Fruit fly (Drosophila melanogaster) whole organism, embryonic: ENCODE results near the gene CG44005.
A peak's percentile ranks its signal among the peaks of the same experiment; 100 is the strongest.

Experiments
- Atf6 ChIP-seq: fragments of 200-800 bp; sonication (Bioruptor generic); IDR thresholded peaks from 2 replicates; pipeline ENCODE4 v1.3.6; 2022; ENCODE audit warnings: missing biosample characterization, missing genetic modification characterization
- CG11085 ChIP-seq: fragments of 200-800 bp; sonication (Bioruptor generic); IDR thresholded peaks from 2 replicates; pipeline ENCODE4 v1.3.6; 2022; ENCODE audit warnings: missing biosample characterization, missing genetic modification characterization
- CG11723 ChIP-seq: fragments of 200-800 bp; sonication (Bioruptor generic); optimal IDR thresholded peaks from 2 replicates; lab custom pipeline; 2017; ENCODE audit warnings: missing biosample characterization, mild to moderate bottlenecking, missing genetic modification characterization
- CG12299 ChIP-seq: fragments of 200-800 bp; sonication (Bioruptor generic); optimal IDR thresholded peaks from 2 replicates; lab custom pipeline; 2018; ENCODE audit warnings: missing biosample characterization, mild to moderate bottlenecking, missing genetic modification characterization
- CG17186 ChIP-seq: fragments of 200-800 bp; sonication (Bioruptor generic); optimal IDR thresholded peaks from 3 replicates; lab custom pipeline; 2017; ENCODE audit warnings: missing biosample characterization, missing genetic modification reagents, missing genetic modification characterization
- CG17802 ChIP-seq: fragments of 200-800 bp; sonication (Bioruptor generic); optimal IDR thresholded peaks from 2 replicates; lab custom pipeline; 2018; ENCODE audit warnings: missing biosample characterization, mild to moderate bottlenecking, missing genetic modification characterization, moderate library complexity
- CG2116 ChIP-seq: fragments of 200-800 bp; sonication (Bioruptor generic); optimal IDR thresholded peaks from 3 replicates; lab custom pipeline; 2018; ENCODE audit warnings: missing biosample characterization, mild to moderate bottlenecking, missing genetic modification characterization
- CG2678 ChIP-seq: fragments of 200-800 bp; sonication (Bioruptor generic); optimal IDR thresholded peaks from 3 replicates; lab custom pipeline; 2019; ENCODE audit warnings: missing biosample characterization, mild to moderate bottlenecking, missing genetic modification characterization, moderate library complexity
- CG30020 ChIP-seq: fragments of 200-800 bp; optimal IDR thresholded peaks from 2 replicates; lab custom pipeline; 2019; ENCODE audit warnings: missing biosample characterization, mild to moderate bottlenecking, missing genetic modification characterization, moderate library complexity
- CG3065 ChIP-seq: fragments of 200-800 bp; sonication (Bioruptor generic); optimal IDR thresholded peaks from 2 replicates; lab custom pipeline; 2016; ENCODE audit warnings: missing biosample characterization, missing genetic modification characterization
- CG31441 ChIP-seq: fragments of 200-800 bp; sonication (Bioruptor generic); IDR thresholded peaks from 2 replicates; pipeline ENCODE4 v1.3.6; 2022; ENCODE audit warnings: missing biosample characterization, missing genetic modification characterization
- CG3163 ChIP-seq: fragments of 200-800 bp; sonication (Bioruptor generic); optimal IDR thresholded peaks from 3 replicates; lab custom pipeline; 2016; ENCODE audit warnings: missing biosample characterization, missing genetic modification characterization
- CG3281 ChIP-seq: fragments of 200-800 bp; sonication (Bioruptor generic); optimal IDR thresholded peaks from 3 replicates; lab custom pipeline; 2017; ENCODE audit warnings: missing biosample characterization, mild to moderate bottlenecking, missing genetic modification characterization
- CG33557 ChIP-seq: fragments of 200-800 bp; sonication (Bioruptor generic); optimal IDR thresholded peaks from 2 replicates; lab custom pipeline; 2019; ENCODE audit warnings: missing biosample characterization, mild to moderate bottlenecking, missing genetic modification characterization, moderate library complexity
- CG4424 ChIP-seq: fragments of 200-800 bp; sonication (Bioruptor generic); optimal IDR thresholded peaks from 3 replicates; lab custom pipeline; 2016; ENCODE audit warnings: missing biosample characterization, missing genetic modification characterization
- CG4707 ChIP-seq: fragments of 200-800 bp; sonication (Bioruptor generic); optimal IDR thresholded peaks from 2 replicates; lab custom pipeline; 2018; ENCODE audit warnings: missing biosample characterization, mild to moderate bottlenecking, missing genetic modification characterization, moderate library complexity
- CG7963 ChIP-seq: fragments of 200-800 bp; sonication (Bioruptor generic); IDR thresholded peaks from 3 replicates; pipeline ENCODE4 v1.3.6; 2022; ENCODE audit warnings: missing biosample characterization, missing genetic modification characterization; ENCODE audit not compliant: partially characterized antibody
- CG8478 ChIP-seq: fragments of >200 bp; optimal IDR thresholded peaks from 2 replicates; lab custom pipeline; 2018
- CG8924 ChIP-seq: fragments of 200-800 bp; optimal IDR thresholded peaks from 3 replicates; lab custom pipeline; 2019; ENCODE audit warnings: missing biosample characterization, mild to moderate bottlenecking, missing genetic modification characterization, moderate library complexity
- CG9215 ChIP-seq: fragments of 200-800 bp; sonication (Bioruptor generic); IDR thresholded peaks from 2 replicates; pipeline ENCODE4 v1.3.6; 2022; ENCODE audit warnings: missing biosample characterization, missing genetic modification characterization
- Dll ChIP-seq: fragments of 200-800 bp; sonication (Bioruptor generic); IDR thresholded peaks from 4 replicates; pipeline ENCODE4 v1.3.6; 2022; ENCODE audit warnings: missing biosample characterization, missing genetic modification characterization; ENCODE audit not compliant: partially characterized antibody
- Dref ChIP-seq: fragments of 200-800 bp; sonication (Bioruptor generic); IDR thresholded peaks from 2 replicates; pipeline ENCODE4 v1.3.6; 2022; ENCODE audit warnings: missing biosample characterization, missing genetic modification characterization
- Eip74EF ChIP-seq, 2 experiments: fragments of 200-800 bp in 1 of 2; fragments of >200 bp in 1 of 2; sonication (Bioruptor generic) in 1 of 2; optimal IDR thresholded peaks; 2 replicates each; lab custom pipeline; 2017 to 2019; ENCODE audit warnings: missing biosample characterization in 2 of 2, missing genetic modification characterization in 2 of 2, mild to moderate bottlenecking in 1 of 2, moderate library complexity in 1 of 2
- HmgD ChIP-seq: fragments of 200-800 bp; sonication (Bioruptor generic); optimal IDR thresholded peaks from 3 replicates; lab custom pipeline; 2016; ENCODE audit warnings: missing biosample characterization, missing genetic modification characterization
- Lim3 ChIP-seq: fragments of 200-800 bp; sonication (Bioruptor generic); IDR thresholded peaks from 2 replicates; pipeline ENCODE4 v1.3.6; 2022; ENCODE audit warnings: missing biosample characterization, missing genetic modification characterization
- Max ChIP-seq: fragments of 200-800 bp; sonication (Bioruptor generic); optimal IDR thresholded peaks from 2 replicates; lab custom pipeline; 2016; ENCODE audit warnings: missing biosample characterization, mild to moderate bottlenecking, missing genetic modification characterization
- Nf-YA ChIP-seq: fragments of 200-800 bp; sonication (Bioruptor generic); IDR thresholded peaks from 2 replicates; pipeline ENCODE4 v1.3.6; 2022; ENCODE audit warnings: missing biosample characterization, missing genetic modification characterization
- Nf-YC ChIP-seq: fragments of 200-800 bp; optimal IDR thresholded peaks from 3 replicates; lab custom pipeline; 2019; ENCODE audit warnings: missing biosample characterization, mild to moderate bottlenecking, missing genetic modification characterization, moderate library complexity
- Oaz ChIP-seq: fragments of 200-800 bp; sonication (Bioruptor generic); IDR thresholded peaks from 2 replicates; pipeline ENCODE4 v1.3.6; 2022; ENCODE audit warnings: missing biosample characterization, missing genetic modification characterization
- Oli ChIP-seq: fragments of 200-800 bp; sonication (Bioruptor generic); optimal IDR thresholded peaks from 2 replicates; lab custom pipeline; 2018; ENCODE audit warnings: missing biosample characterization, mild to moderate bottlenecking, missing genetic modification characterization, moderate library complexity
- Opbp ChIP-seq: fragments of 200-800 bp; sonication (Bioruptor generic); IDR thresholded peaks from 3 replicates; pipeline ENCODE4 v1.3.6; 2022; ENCODE audit warnings: missing biosample characterization, missing genetic modification characterization; ENCODE audit not compliant: partially characterized antibody
- Usf ChIP-seq: fragments of 200-800 bp; sonication (Bioruptor generic); optimal IDR thresholded peaks from 2 replicates; lab custom pipeline; 2017; ENCODE audit warnings: missing genotype, missing biosample characterization, missing genetic modification characterization
- abd-A ChIP-seq: fragments of 200-800 bp; sonication (Bioruptor generic); optimal IDR thresholded peaks from 3 replicates; lab custom pipeline; 2019; ENCODE audit warnings: missing biosample characterization, mild to moderate bottlenecking, missing genetic modification characterization, moderate library complexity
- ase ChIP-seq: fragments of 200-800 bp; sonication (Bioruptor generic); IDR thresholded peaks from 3 replicates; pipeline ENCODE4 v1.3.6; 2022; ENCODE audit warnings: missing biosample characterization, missing genetic modification characterization
- cg ChIP-seq: fragments of 200-800 bp; sonication (Bioruptor generic); optimal IDR thresholded peaks from 3 replicates; lab custom pipeline; 2019; ENCODE audit warnings: missing biosample characterization, mild to moderate bottlenecking, missing genetic modification characterization, moderate library complexity
- dimm ChIP-seq: fragments of 200-800 bp; sonication (Bioruptor generic); IDR thresholded peaks from 2 replicates; pipeline ENCODE4 v1.3.6; 2022; ENCODE audit warnings: missing biosample characterization, missing genetic modification characterization
- dmrt11E ChIP-seq: fragments of 200-800 bp; sonication (Bioruptor generic); optimal IDR thresholded peaks from 3 replicates; lab custom pipeline; 2018; ENCODE audit warnings: missing biosample characterization, mild to moderate bottlenecking, missing genetic modification characterization, moderate library complexity
- fd96Cb ChIP-seq: fragments of 200-800 bp; sonication (Bioruptor generic); optimal IDR thresholded peaks from 2 replicates; lab custom pipeline; 2018; ENCODE audit warnings: missing biosample characterization, mild to moderate bottlenecking, missing genetic modification characterization, moderate library complexity
- fru ChIP-seq: fragments of >200 bp; optimal IDR thresholded peaks from 2 replicates; lab custom pipeline; 2017
- hth ChIP-seq: fragments of >200 bp; optimal IDR thresholded peaks from 2 replicates; lab custom pipeline; 2017; ENCODE audit warnings: inconsistent platforms
- insv ChIP-seq, 2 experiments: fragments of 200-800 bp; sonication (Bioruptor generic); optimal IDR thresholded peaks; 3 replicates each; lab custom pipeline; 2016 to 2018; ENCODE audit warnings: missing biosample characterization in 2 of 2, missing genetic modification characterization in 2 of 2
- lola ChIP-seq, 3 experiments: fragments of >200 bp in 2 of 3; fragments of 200-800 bp in 1 of 3; sonication (Bioruptor generic) in 1 of 3; optimal IDR thresholded peaks; 2 replicates each; lab custom pipeline; 2017 to 2019; ENCODE audit warnings: missing biosample characterization in 3 of 3, missing genetic modification characterization in 3 of 3, mild to moderate bottlenecking in 1 of 3, moderate library complexity in 1 of 3
- nom ChIP-seq: fragments of 200-800 bp; sonication (Bioruptor generic); optimal IDR thresholded peaks from 2 replicates; lab custom pipeline; 2017; ENCODE audit warnings: missing biosample characterization, missing genetic modification characterization, mild to moderate bottlenecking, moderate library complexity, missing genetic modification reagents
- otp ChIP-seq: fragments of 200-800 bp; sonication (Bioruptor generic); IDR thresholded peaks from 3 replicates; pipeline ENCODE4, ENCODE4 v1.3.6; 2022; ENCODE audit warnings: missing biosample characterization, missing genetic modification characterization
- pum ChIP-seq: fragments of 200-800 bp; sonication (Bioruptor generic); optimal IDR thresholded peaks from 2 replicates; lab custom pipeline; 2016; ENCODE audit warnings: missing biosample characterization, missing genetic modification characterization
- ranshi ChIP-seq: fragments of 200-800 bp; sonication (Bioruptor generic); IDR thresholded peaks from 2 replicates; pipeline ENCODE4 v1.3.6; 2022; ENCODE audit warnings: missing biosample characterization, missing genetic modification characterization
- sens-2 ChIP-seq: fragments of 200-800 bp; sonication (Bioruptor generic); IDR thresholded peaks from 2 replicates; pipeline ENCODE4 v1.3.6; 2022; ENCODE audit warnings: missing biosample characterization, missing genetic modification characterization
- slbo ChIP-seq: fragments of 200-800 bp; sonication (Bioruptor generic); IDR thresholded peaks from 2 replicates; pipeline ENCODE4 v1.3.6; 2022; ENCODE audit warnings: missing biosample characterization, missing genetic modification characterization
- sug ChIP-seq: fragments of 200-800 bp; optimal IDR thresholded peaks from 2 replicates; lab custom pipeline; 2019; ENCODE audit warnings: missing biosample characterization, mild to moderate bottlenecking, missing genetic modification characterization, moderate library complexity
- tin ChIP-seq: fragments of 200-800 bp; sonication (Bioruptor generic); optimal IDR thresholded peaks from 3 replicates; lab custom pipeline; 2016; ENCODE audit warnings: missing biosample characterization, missing genetic modification characterization
- zf30C ChIP-seq: fragments of 200-800 bp; sonication (Bioruptor generic); optimal IDR thresholded peaks from 3 replicates; lab custom pipeline; 2018; ENCODE audit warnings: missing biosample characterization, mild to moderate bottlenecking, missing genetic modification characterization
- zfh2 ChIP-seq: fragments of 200-800 bp; sonication (Bioruptor generic); optimal IDR thresholded peaks from 2 replicates; lab custom pipeline; 2016; ENCODE audit warnings: missing biosample characterization, missing genetic modification characterization

The CG44005 gene

dm6 chr3L:18102161-18102565 lies 30.2 kb upstream of the CG44005 start:
- TF ChIP-seq sens-2 (GFP tag; lab: Robert Waterston, UW) = no peak
- TF ChIP-seq CG33557 = peak; percentile 30
- TF ChIP-seq CG8924 (tag; lab: Kevin White, UChicago) = peak; percentile 54
- TF ChIP-seq zfh2 (GFP tag; lab: Kevin White, UChicago) = no peak
- TF ChIP-seq CG4424 (GFP tag; lab: Kevin White, UChicago) = peak; percentile 25
- no peak for TF ChIP-seq slbo
- no peak for TF ChIP-seq CG3065 (GFP tag; lab: Kevin White, UChicago)
- TF ChIP-seq otp (GFP tag; lab: Robert Waterston, UW) = no peak
- TF ChIP-seq CG2116 (GFP tag; lab: Kevin White, UChicago) = no peak
- TF ChIP-seq CG4707 (GFP tag; lab: Kevin White, UChicago) = no peak
- no peak for TF ChIP-seq abd-A (tag; lab: Kevin White, UChicago)
- no peak for TF ChIP-seq CG17186 (GFP tag; lab: Kevin White, UChicago)
- TF ChIP-seq fru (lab: Kevin White, UChicago) = no peak
- peak in 1 of 3 experiments; percentile 73 for TF ChIP-seq lola (GFP tag; optimal IDR thresholded peaks at IDR 0.05; lab: Kevin White, UChicago)
- TF ChIP-seq dimm (GFP tag; lab: Robert Waterston, UW) = no peak
- no peak for TF ChIP-seq CG3281 (GFP tag; lab: Kevin White, UChicago)
- peak; percentile 27 for TF ChIP-seq CG30020 (tag; lab: Kevin White, UChicago)
- no peak for TF ChIP-seq nom (GFP tag; lab: Kevin White, UChicago)
- TF ChIP-seq Lim3 (GFP tag; lab: Robert Waterston, UW) = no peak
- no peak for TF ChIP-seq Nf-YC
- TF ChIP-seq hth = no peak
- peak; percentile 64 for TF ChIP-seq dmrt11E
- TF ChIP-seq CG2678 = peak; percentile 61
- peak; percentile 34 for TF ChIP-seq Oli
- TF ChIP-seq CG7963 (GFP tag; lab: Robert Waterston, UW) = no peak
- no peak for TF ChIP-seq pum
- no peak for TF ChIP-seq CG17802
- TF ChIP-seq CG11085 (GFP tag; lab: Robert Waterston, UW) = no peak
- no peak for TF ChIP-seq Max (GFP tag; lab: Kevin White, UChicago)
- TF ChIP-seq CG3163 (GFP tag; lab: Kevin White, UChicago) = no peak
- TF ChIP-seq Usf (GFP tag; lab: Kevin White, UChicago) = no peak
- no peak for TF ChIP-seq ase
- no peak for TF ChIP-seq Atf6 (GFP tag; lab: Robert Waterston, UW)
- no peak for TF ChIP-seq ranshi
- TF ChIP-seq cg = peak; percentile 39
- no peak for TF ChIP-seq Dll (GFP tag; lab: Robert Waterston, UW)
- TF ChIP-seq zf30C (GFP tag; lab: Kevin White, UChicago) = peak; percentile 74
- TF ChIP-seq CG12299 (tag; lab: Kevin White, UChicago) = no peak
- no peak for TF ChIP-seq tin (GFP tag; lab: Kevin White, UChicago)
- peak; percentile 59 for TF ChIP-seq CG31441 (GFP tag; lab: Robert Waterston, UW)
- peak in 1 of 2 experiments; percentile 9 for TF ChIP-seq Eip74EF (GFP tag; optimal IDR thresholded peaks at IDR 0.05; lab: Kevin White, UChicago)
- TF ChIP-seq fd96Cb (tag; lab: Kevin White, UChicago) = peak; percentile 43
- no peak for TF ChIP-seq Oaz
- no peak for TF ChIP-seq Nf-YA (GFP tag; lab: Robert Waterston, UW)
- TF ChIP-seq insv (GFP tag; optimal IDR thresholded peaks at IDR 0.05; lab: Kevin White, UChicago) = no peak
- no peak for TF ChIP-seq Opbp (GFP tag; lab: Robert Waterston, UW)
- TF ChIP-seq Dref (GFP tag; lab: Robert Waterston, UW) = no peak
- TF ChIP-seq CG9215 = no peak
- no peak for TF ChIP-seq HmgD
- TF ChIP-seq CG11723 (GFP tag; lab: Kevin White, UChicago) = no peak
- TF ChIP-seq sug (tag; lab: Kevin White, UChicago) = no peak
- no peak for TF ChIP-seq CG8478
